Fruit fly (Drosophila melanogaster): Measurements from ENCODE around the gene bma.

The bma gene

DNA sequence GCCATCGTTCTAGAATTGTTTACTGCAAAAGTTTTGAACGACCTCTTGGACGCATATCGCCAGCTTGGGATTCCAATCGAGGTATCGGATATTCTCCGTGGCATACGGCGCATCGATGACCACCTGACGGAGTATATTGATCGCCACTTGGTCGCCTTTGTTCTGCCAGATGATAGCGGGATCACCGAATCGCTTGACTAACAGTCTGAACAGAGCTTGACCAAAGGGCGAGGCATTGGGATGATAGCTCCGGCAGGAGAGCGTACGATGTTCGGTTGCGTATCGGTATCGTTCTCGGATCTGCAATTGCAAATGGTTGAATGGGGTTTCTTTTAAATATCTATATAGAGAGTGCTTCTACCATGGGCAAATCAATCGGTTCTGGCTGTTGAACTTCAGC lies 13.9 kb upstream of the bma start:
- TF ChIP-seq Dif (GFP tag; optimal IDR thresholded peaks at IDR 0.05; ENCODE audit: partially characterized antibody) (no peak), CrebA (GFP tag; optimal IDR thresholded peaks at IDR 0.05; ENCODE audit: borderline replicate concordance) (no peak), CG9705 (GFP tag; optimal IDR thresholded peaks at IDR 0.05) (no peak), Myc (optimal IDR thresholded peaks at IDR 0.05) (no peak), CG32264 (GFP tag; optimal IDR thresholded peaks at IDR 0.05) (no peak), fru (GFP tag; optimal IDR thresholded peaks at IDR 0.05) (no peak)

DNA sequence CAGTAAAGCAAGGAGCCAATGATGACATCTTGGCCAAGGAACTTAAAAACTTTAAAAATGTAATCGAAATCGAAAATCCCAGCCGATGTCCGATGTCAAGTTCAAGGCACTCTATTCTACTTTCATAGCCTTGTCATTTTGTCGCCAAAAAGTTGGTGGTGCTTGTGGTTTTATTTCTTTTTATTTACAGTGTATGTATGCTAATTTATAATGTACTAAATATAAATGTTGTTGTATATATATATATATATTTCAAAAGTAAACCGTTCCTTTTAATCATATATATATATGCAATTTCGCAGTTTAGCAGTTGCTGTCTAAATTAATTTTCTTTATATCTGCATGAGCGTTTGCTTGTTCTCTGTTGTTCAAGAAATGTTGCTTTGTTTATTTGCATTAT lies 13.3 kb upstream of the bma start, which contains the start of the genes CG6709 and Hez:
Gene CG6709, minus strand, starts transcription at position 101 of the 400 bp plus-strand sequence.
Gene Hez, minus strand, starts transcription at position 101 of the 400 bp plus-strand sequence.
- TF ChIP-seq usp (GFP tag; optimal IDR thresholded peaks at IDR 0.05) (no peak), brk (GFP tag; optimal IDR thresholded peaks at IDR 0.05) (no peak), psq (GFP tag; optimal IDR thresholded peaks at IDR 0.05) (no peak), dl (GFP tag; optimal IDR thresholded peaks at IDR 0.05; ENCODE audit: insufficient read depth in 1 of 2, partially characterized antibody in 2 of 2) (no peak), h (GFP tag; optimal IDR thresholded peaks at IDR 0.05) (no peak), pan (optimal IDR thresholded peaks at IDR 0.05) (no peak), Hr83 (GFP tag; optimal IDR thresholded peaks at IDR 0.05; ENCODE audit: poor library complexity, severe bottlenecking) (no peak), tai (GFP tag; optimal IDR thresholded peaks at IDR 0.05) (no peak), Hr78 (GFP tag; optimal IDR thresholded peaks at IDR 0.05) (no peak), GATAd (GFP tag; optimal IDR thresholded peaks at IDR 0.05) (no peak), N (GFP tag; optimal IDR thresholded peaks at IDR 0.05) (no peak), Dfd (GFP tag; optimal IDR thresholded peaks at IDR 0.05) (no peak)

DNA sequence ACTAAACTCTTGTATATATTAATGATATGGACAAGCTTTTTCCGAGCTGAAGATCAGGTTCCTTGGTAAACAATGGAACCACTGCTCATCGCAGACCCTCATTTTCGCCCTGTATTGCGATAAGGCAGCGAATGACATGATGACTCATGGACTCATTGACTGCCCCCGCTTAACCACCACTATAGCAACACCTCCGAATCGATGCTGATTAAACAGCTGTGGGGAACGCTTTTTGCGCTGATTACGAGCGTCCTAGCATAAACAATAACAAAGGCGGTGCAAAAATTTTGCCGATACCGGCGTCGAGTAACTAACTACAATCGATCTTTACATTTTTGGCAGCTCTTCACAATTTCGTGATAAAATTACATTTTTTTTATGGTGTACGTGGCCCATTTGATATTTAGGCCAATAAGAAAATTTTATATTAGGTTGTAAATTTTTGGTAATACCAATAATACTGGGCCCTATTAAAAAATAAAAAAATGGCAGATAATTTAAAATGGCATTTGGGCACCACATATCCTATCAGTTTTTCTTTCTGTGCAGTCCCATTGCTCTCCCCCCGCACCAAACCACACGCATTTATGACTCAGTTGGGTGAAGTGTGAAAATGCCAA lies 10.6 kb upstream of the bma start:
- TF ChIP-seq psq (GFP tag; optimal IDR thresholded peaks at IDR 0.05), result peak; percentile 6
- TF ChIP-seq Rel (GFP tag; optimal IDR thresholded peaks at IDR 0.05), result no peak
- TF ChIP-seq Rel (tag; optimal IDR thresholded peaks at IDR 0.05), result peak; percentile 61
- TF ChIP-seq brk (GFP tag; optimal IDR thresholded peaks at IDR 0.05), result no peak
- peak; percentile 75 for TF ChIP-seq fru (GFP tag; optimal IDR thresholded peaks at IDR 0.05)
- no peak for TF ChIP-seq dl (GFP tag; optimal IDR thresholded peaks at IDR 0.05; ENCODE audit: insufficient read depth in 1 of 2, partially characterized antibody in 2 of 2)
- TF ChIP-seq Hr78 (GFP tag; optimal IDR thresholded peaks at IDR 0.05), result no peak
- TF ChIP-seq Abd-B (GFP tag; optimal IDR thresholded peaks at IDR 0.05), result no peak
- no peak for TF ChIP-seq CrebA (GFP tag; optimal IDR thresholded peaks at IDR 0.05; ENCODE audit: borderline replicate concordance)
- peak; percentile 57 for TF ChIP-seq br (GFP tag; optimal IDR thresholded peaks at IDR 0.05)
- TF ChIP-seq ey (GFP tag; optimal IDR thresholded peaks at IDR 0.05), result peak; percentile 6
- no peak for TF ChIP-seq sage (GFP tag; optimal IDR thresholded peaks at IDR 0.05)
- no peak for TF ChIP-seq Hr83 (GFP tag; optimal IDR thresholded peaks at IDR 0.05; ENCODE audit: poor library complexity, severe bottlenecking)
- no peak for TF ChIP-seq sv (GFP tag; optimal IDR thresholded peaks at IDR 0.05)
- TF ChIP-seq rgr (GFP tag; optimal IDR thresholded peaks at IDR 0.05), result peak; percentile 56
- no peak for TF ChIP-seq usp (GFP tag; optimal IDR thresholded peaks at IDR 0.05)
- TF ChIP-seq foxo (GFP tag; optimal IDR thresholded peaks at IDR 0.05), result peak in 1 of 2 experiments; percentile 58
- TF ChIP-seq Dfd (GFP tag; optimal IDR thresholded peaks at IDR 0.05), result no peak
- no peak for TF ChIP-seq CG9705 (GFP tag; optimal IDR thresholded peaks at IDR 0.05)
- no peak for TF ChIP-seq Myc (optimal IDR thresholded peaks at IDR 0.05)
- no peak for TF ChIP-seq jim (GFP tag; optimal IDR thresholded peaks at IDR 0.05)
- TF ChIP-seq Sp1 (GFP tag; optimal IDR thresholded peaks at IDR 0.05), result peak; percentile 4
- peak; percentile 55 for TF ChIP-seq h (GFP tag; optimal IDR thresholded peaks at IDR 0.05)
- TF ChIP-seq OdsH (GFP tag; optimal IDR thresholded peaks at IDR 0.05), result peak; percentile 12
- no peak for TF ChIP-seq dsf (GFP tag; optimal IDR thresholded peaks at IDR 0.05; ENCODE audit: borderline replicate concordance)
- TF ChIP-seq Hnf4 (GFP tag; optimal IDR thresholded peaks at IDR 0.05), result peak; percentile 4
- no peak for TF ChIP-seq Dif (GFP tag; optimal IDR thresholded peaks at IDR 0.05; ENCODE audit: partially characterized antibody)
- TF ChIP-seq tai (GFP tag; optimal IDR thresholded peaks at IDR 0.05), result no peak
- TF ChIP-seq Jra (GFP tag; optimal IDR thresholded peaks at IDR 0.05), result peak; percentile 49
- TF ChIP-seq GATAd (GFP tag; optimal IDR thresholded peaks at IDR 0.05), result no peak
- TF ChIP-seq HLH106 (tag; optimal IDR thresholded peaks at IDR 0.05), result peak; percentile 22
- no peak for TF ChIP-seq N (GFP tag; optimal IDR thresholded peaks at IDR 0.05)
- TF ChIP-seq woc (GFP tag; optimal IDR thresholded peaks at IDR 0.05), result peak; percentile 1
- TF ChIP-seq lola (GFP tag; optimal IDR thresholded peaks at IDR 0.05), result no peak

All from whole organism, wandering third instar larva.